Worm (Caenorhabditis elegans) whole organism, early embryonic: ENCODE results near the gene ugt-63.

Source experiments
- B0310.2 ChIP-seq: sonication (generic microtip); optimal IDR thresholded peaks from 2 replicates; lab custom pipeline; 2016; ENCODE audit warnings: mild to moderate bottlenecking, missing genetic modification characterization, missing compliant biosample characterization
- F13C5.2 ChIP-seq: sonication (generic microtip); optimal IDR thresholded peaks from 2 replicates; lab custom pipeline; 2017; ENCODE audit warnings: mild to moderate bottlenecking, missing genetic modification characterization, inconsistent platforms, missing compliant biosample characterization
- aly-1 ChIP-seq: sonication (generic microtip); optimal IDR thresholded peaks from 2 replicates; lab custom pipeline; 2016; ENCODE audit warnings: missing genetic modification characterization, missing compliant biosample characterization
- ama-1 ChIP-seq: fragments of 150-350 bp; optimal IDR thresholded peaks from 2 replicates; lab custom pipeline; 2014
- ceh-13 ChIP-seq: fragments of 200-800 bp; sonication (Bioruptor generic); optimal IDR thresholded peaks from 2 replicates; lab custom pipeline; 2018; ENCODE audit warnings: mild to moderate bottlenecking, missing genetic modification characterization, missing compliant biosample characterization
- ceh-36 ChIP-seq: sonication (generic microtip); optimal IDR thresholded peaks from 2 replicates; lab custom pipeline; 2016; ENCODE audit warnings: missing genetic modification characterization, inconsistent platforms, missing compliant biosample characterization
- ets-7 ChIP-seq: sonication (generic microtip); optimal IDR thresholded peaks from 2 replicates; lab custom pipeline; 2016; ENCODE audit warnings: missing genotype, missing genetic modification characterization, missing compliant biosample characterization
- flt-1 ChIP-seq: fragments of 200-800 bp; sonication (Bioruptor generic); IDR thresholded peaks from 2 replicates; pipeline ENCODE4 v1.3.6; 2022; ENCODE audit warnings: missing genetic modification characterization, missing compliant biosample characterization
- hmbx-1 ChIP-seq: sonication (generic microtip); optimal IDR thresholded peaks from 2 replicates; lab custom pipeline; 2016; ENCODE audit warnings: mild to moderate bottlenecking, missing genetic modification characterization, missing compliant biosample characterization
- hmg-4 ChIP-seq: fragments of 200-800 bp; sonication (Bioruptor generic); optimal IDR thresholded peaks from 2 replicates; lab custom pipeline; 2018; ENCODE audit warnings: mild to moderate bottlenecking, missing genetic modification characterization, missing compliant biosample characterization
- hnd-1 ChIP-seq: sonication (generic microtip); optimal IDR thresholded peaks from 2 replicates; lab custom pipeline; 2016; ENCODE audit warnings: missing genetic modification characterization, missing compliant biosample characterization
- pes-1 ChIP-seq: fragments of 200-800 bp; sonication (Bioruptor generic); IDR thresholded peaks from 2 replicates; pipeline ENCODE4 v1.3.6; 2022; ENCODE audit warnings: missing genetic modification reagents, missing genetic modification characterization, missing compliant biosample characterization
- scrt-1 ChIP-seq: fragments of 200-800 bp; sonication (Bioruptor generic); IDR thresholded peaks from 2 replicates; pipeline ENCODE4 v1.3.6; 2022; ENCODE audit warnings: missing genetic modification characterization, missing compliant biosample characterization
- sea-1 ChIP-seq: fragments of 200-800 bp; sonication (Bioruptor generic); conservative IDR thresholded peaks from 2 replicates; pipeline ENCODE4 v1.3.6; 2022; ENCODE audit warnings: missing genetic modification characterization, missing compliant biosample characterization
- tbx-11 ChIP-seq: fragments of 200-800 bp; sonication (Bioruptor generic); IDR thresholded peaks from 2 replicates; pipeline ENCODE4 v1.3.6; 2022; ENCODE audit warnings: missing genetic modification characterization, missing compliant biosample characterization
- tbx-37 ChIP-seq: fragments of 200-800 bp; sonication (Bioruptor generic); conservative IDR thresholded peaks from 2 replicates; pipeline ENCODE4 v1.3.6; 2022; ENCODE audit warnings: missing genetic modification reagents, missing genetic modification characterization, missing compliant biosample characterization
- tra-4 ChIP-seq: sonication (generic microtip); optimal IDR thresholded peaks from 2 replicates; lab custom pipeline; 2017; ENCODE audit warnings: missing genetic modification characterization, missing compliant biosample characterization

ugt-63 gene

DNA sequence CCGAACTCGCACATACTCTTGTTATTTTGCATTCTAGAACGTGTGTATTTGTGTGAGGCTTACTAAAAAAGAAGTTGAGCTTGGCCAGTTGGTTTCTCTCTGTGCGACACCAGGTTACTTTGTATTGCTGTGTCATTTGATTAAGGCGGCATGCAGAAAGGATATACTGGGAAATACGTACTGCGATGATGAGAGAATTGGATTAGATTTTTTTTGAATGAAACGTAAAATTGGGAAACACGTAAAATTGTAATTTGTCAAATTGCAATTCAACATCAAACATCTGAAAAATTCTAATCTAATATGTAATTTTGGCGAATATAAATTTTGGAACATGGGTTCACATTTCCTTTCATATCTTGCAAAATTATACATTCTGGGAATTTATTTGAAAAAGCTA, 33.2 kb upstream of the ugt-63 start, which contains the start of gene srh-129:
TSS of gene srh-129 (minus strand) at position 101 of the 400 bp plus-strand sequence.
- TF ChIP-seq aly-1 (tag; lab: Kevin White, UChicago) (no peak), scrt-1 (GFP tag; lab: Robert Waterston, UW) (no peak), pes-1 (GFP tag; lab: Robert Waterston, UW) (no peak), ceh-13 (no peak), F13C5.2 (tag; lab: Kevin White, UChicago) (no peak), hmg-4 (GFP tag; lab: Kevin White, UChicago) (no peak), tbx-37 (GFP tag; lab: Robert Waterston, UW) (no peak), hmbx-1 (tag; lab: Kevin White, UChicago) (no peak), hnd-1 (tag; lab: Kevin White, UChicago) (no peak)

DNA sequence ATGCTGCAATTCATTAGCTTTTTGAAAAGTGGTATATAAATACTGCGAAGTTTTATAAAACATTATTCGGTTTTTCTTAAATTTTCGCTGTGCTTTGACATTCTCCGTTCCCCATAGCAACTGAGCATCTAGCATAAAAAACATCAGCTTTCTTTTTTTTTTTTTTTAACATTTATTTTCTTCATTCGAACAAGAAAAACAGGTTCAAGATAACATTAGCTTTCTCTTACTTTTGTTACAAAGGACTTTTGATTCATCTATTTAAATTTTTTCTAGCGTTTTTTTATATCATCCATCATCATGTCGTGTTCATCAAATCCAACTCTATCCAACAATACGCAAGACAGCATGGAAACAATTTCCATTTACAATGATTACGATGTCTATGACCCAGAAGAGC, 27.3 kb upstream of the ugt-63 start, which contains the start of gene F14F9.3:
TSS of gene F14F9.3 (plus strand) at position 301 of the 400 bp plus-strand sequence.
- no peak for TF ChIP-seq scrt-1 (GFP tag; lab: Robert Waterston, UW)
- no peak for TF ChIP-seq pes-1 (GFP tag; lab: Robert Waterston, UW)
- no peak for TF ChIP-seq ama-1 (lab: Kevin White, UChicago)
- no peak for TF ChIP-seq hmg-4 (GFP tag; lab: Kevin White, UChicago)
- TF ChIP-seq ceh-36 (tag; lab: Kevin White, UChicago) = no peak
- TF ChIP-seq F13C5.2 (tag; lab: Kevin White, UChicago) = no peak
- TF ChIP-seq flt-1 (GFP tag; lab: Robert Waterston, UW) = no peak
- TF ChIP-seq tra-4 (tag; lab: Kevin White, UChicago) = no peak
- no peak for TF ChIP-seq tbx-11 (GFP tag; lab: Robert Waterston, UW)
- no peak for TF ChIP-seq B0310.2
- TF ChIP-seq ets-7 = no peak

- no peak for TF ChIP-seq hnd-1 (tag; lab: Kevin White, UChicago)
- no peak for TF ChIP-seq flt-1 (GFP tag; lab: Robert Waterston, UW)
- no peak for TF ChIP-seq ceh-13
- no peak for TF ChIP-seq ama-1 (lab: Kevin White, UChicago)
- TF ChIP-seq ceh-36 (tag; lab: Kevin White, UChicago) = no peak
- TF ChIP-seq aly-1 (tag; lab: Kevin White, UChicago) = no peak
- no peak for TF ChIP-seq tbx-37 (GFP tag; lab: Robert Waterston, UW)
- TF ChIP-seq hmg-4 (GFP tag; lab: Kevin White, UChicago) = no peak
- TF ChIP-seq tra-4 (tag; lab: Kevin White, UChicago) = no peak
- no peak for TF ChIP-seq B0310.2
- TF ChIP-seq sea-1 (GFP tag; lab: Robert Waterston, UW) = no peak
- TF ChIP-seq pes-1 (GFP tag; lab: Robert Waterston, UW) = no peak
- TF ChIP-seq ets-7 = no peak
- no peak for TF ChIP-seq tbx-11 (GFP tag; lab: Robert Waterston, UW)
- TF ChIP-seq F13C5.2 (tag; lab: Kevin White, UChicago) = no peak
Observed at ce11 chrV:5132441-5132840, 21.9 kb upstream of the ugt-63 start, which contains the start of gene F14F9.4. TSS of gene F14F9.4 (plus strand) at chrV:5132741.

DNA sequence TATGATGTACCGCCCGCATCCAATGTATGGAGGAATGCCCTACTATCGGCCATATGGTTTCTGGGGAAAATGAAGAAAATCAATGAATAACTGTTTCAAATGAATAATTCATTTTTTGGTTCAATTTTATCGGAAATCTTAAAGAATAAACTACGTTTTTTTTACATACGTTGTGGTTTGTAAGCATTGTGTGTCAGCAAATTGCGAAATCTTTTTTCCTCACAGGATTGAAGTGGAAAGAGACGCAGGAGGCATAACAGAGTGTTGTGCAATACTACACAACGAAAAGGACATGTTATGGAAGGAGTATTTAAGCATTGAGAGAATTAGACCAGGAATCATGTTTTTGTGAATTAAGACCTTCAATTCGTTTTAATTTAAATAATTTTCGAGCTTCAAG, 20.8 kb upstream of the ugt-63 start:
- TF ChIP-seq tbx-37 (GFP tag; lab: Robert Waterston, UW) (no peak), scrt-1 (GFP tag; lab: Robert Waterston, UW) (no peak), ets-7 (no peak), hmg-4 (GFP tag; lab: Kevin White, UChicago) (no peak), ama-1 (lab: Kevin White, UChicago) (no peak), flt-1 (GFP tag; lab: Robert Waterston, UW) (no peak), hmbx-1 (tag; lab: Kevin White, UChicago) (no peak), pes-1 (GFP tag; lab: Robert Waterston, UW) (no peak), aly-1 (tag; lab: Kevin White, UChicago) (no peak), hnd-1 (tag; lab: Kevin White, UChicago) (no peak), tbx-11 (GFP tag; lab: Robert Waterston, UW) (no peak), ceh-36 (tag; lab: Kevin White, UChicago) (no peak), tra-4 (tag; lab: Kevin White, UChicago) (no peak), F13C5.2 (tag; lab: Kevin White, UChicago) (no peak), sea-1 (GFP tag; lab: Robert Waterston, UW) (no peak), ceh-13 (no peak), B0310.2 (no peak)

ce11 chrV:5130018-5130417, 19.4 kb upstream of the ugt-63 start, which contains the start of gene F14F9.8:
TSS of gene F14F9.8 (plus strand) at chrV:5130318.
- TF ChIP-seq scrt-1 (GFP tag; lab: Robert Waterston, UW) (no peak), tbx-11 (GFP tag; lab: Robert Waterston, UW) (no peak), B0310.2 (no peak), tbx-37 (GFP tag; lab: Robert Waterston, UW) (no peak)

DNA sequence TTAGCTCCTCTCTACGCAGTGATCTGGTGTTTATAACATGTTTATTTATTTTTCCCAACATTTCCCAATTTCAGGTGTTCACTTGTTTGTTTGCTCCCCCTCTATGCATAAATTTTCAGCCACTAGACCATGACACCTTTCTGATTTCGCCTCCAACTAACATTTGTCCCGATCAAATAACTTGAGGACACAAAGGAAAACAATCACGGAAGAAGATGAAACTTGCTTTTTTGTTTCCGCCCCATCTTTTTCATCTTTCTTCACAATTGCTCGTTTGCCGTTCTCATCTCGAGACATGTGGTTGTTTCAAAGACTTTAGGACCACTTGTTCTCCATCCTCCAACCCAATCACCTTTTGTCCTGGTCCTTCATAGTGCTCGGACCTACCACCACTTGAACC, 16.2 kb upstream of the ugt-63 start, which contains the start of gene F14F9.5:
TSS of gene F14F9.5 (plus strand) at position 301 of the 400 bp plus-strand sequence.
- no peak for TF ChIP-seq ceh-36 (tag; lab: Kevin White, UChicago)
- no peak for TF ChIP-seq F13C5.2 (tag; lab: Kevin White, UChicago)
- TF ChIP-seq sea-1 (GFP tag; lab: Robert Waterston, UW) = no peak
- no peak for TF ChIP-seq pes-1 (GFP tag; lab: Robert Waterston, UW)
- no peak for TF ChIP-seq hmbx-1 (tag; lab: Kevin White, UChicago)
- TF ChIP-seq hmg-4 (GFP tag; lab: Kevin White, UChicago) = no peak
- no peak for TF ChIP-seq tra-4 (tag; lab: Kevin White, UChicago)
- no peak for TF ChIP-seq ama-1 (lab: Kevin White, UChicago)
- no peak for TF ChIP-seq tbx-11 (GFP tag; lab: Robert Waterston, UW)
- TF ChIP-seq flt-1 (GFP tag; lab: Robert Waterston, UW) = no peak
- TF ChIP-seq aly-1 (tag; lab: Kevin White, UChicago) = no peak

DNA sequence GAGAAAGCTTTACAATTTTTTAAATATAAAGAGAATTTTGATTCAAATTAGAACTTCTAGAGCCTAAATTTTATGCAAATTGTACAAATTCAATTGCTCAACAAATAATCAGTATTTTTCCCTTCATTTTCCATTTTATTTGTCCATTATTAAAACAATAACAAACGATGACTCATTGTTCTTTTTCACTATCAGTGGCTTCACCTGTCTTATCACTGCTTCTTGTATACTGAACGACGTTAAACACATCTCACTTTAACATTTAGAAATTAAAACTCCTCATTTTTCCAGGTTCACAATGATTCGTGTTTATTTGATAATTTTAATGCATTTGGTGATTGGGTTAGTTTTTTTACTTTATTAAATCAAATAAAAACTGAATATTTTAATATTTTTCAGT, 9.1 kb upstream of the ugt-63 start, which contains the start of gene sid-1:
TSS of gene sid-1 (plus strand) at position 292 of the 400 bp plus-strand sequence.
- TF ChIP-seq tra-4 (tag; lab: Kevin White, UChicago) = no peak
- TF ChIP-seq ceh-13 = no peak
- TF ChIP-seq ama-1 (lab: Kevin White, UChicago) = no peak
- no peak for TF ChIP-seq B0310.2
- TF ChIP-seq hmg-4 (GFP tag; lab: Kevin White, UChicago) = no peak
- TF ChIP-seq tbx-37 (GFP tag; lab: Robert Waterston, UW) = no peak
- no peak for TF ChIP-seq F13C5.2 (tag; lab: Kevin White, UChicago)
- no peak for TF ChIP-seq sea-1 (GFP tag; lab: Robert Waterston, UW)
- no peak for TF ChIP-seq aly-1 (tag; lab: Kevin White, UChicago)
